Worm (Caenorhabditis elegans): ENCODE data around the gene clec-254.

DNA sequence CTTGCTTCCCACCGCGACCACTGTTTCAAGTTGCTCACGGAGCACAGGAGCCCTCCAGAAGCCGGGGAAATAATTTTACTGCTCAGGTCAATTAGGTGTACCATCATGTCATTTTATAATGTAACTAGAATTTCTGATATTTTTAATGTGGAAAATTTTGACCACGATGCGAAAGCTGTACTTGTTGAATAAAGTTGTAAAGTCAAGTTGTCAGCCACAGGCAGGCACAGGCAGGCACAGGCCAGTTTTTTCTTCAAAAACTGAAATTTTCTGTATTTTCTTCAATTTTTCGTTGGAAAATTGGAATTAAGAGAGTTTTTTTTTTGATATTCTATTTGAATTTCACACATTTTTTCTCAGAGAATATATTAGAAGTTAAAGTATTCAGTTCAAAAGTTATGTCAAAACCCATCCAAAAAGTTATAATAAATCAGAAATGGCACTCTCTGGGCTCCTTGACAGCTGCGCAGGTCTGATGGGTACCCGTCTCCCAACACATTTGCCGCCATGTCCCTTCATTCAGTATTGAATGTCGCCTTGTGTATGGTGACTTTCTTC is 48.1 kb downstream of the clec-254 start, which contains the start of gene Y17D7C.1:
- TF ChIP-seq nhr-76 (tag; optimal IDR thresholded peaks at IDR 0.05) (no peak), unc-39 (tag; optimal IDR thresholded peaks at IDR 0.05) (no peak), lsy-2 (tag; optimal IDR thresholded peaks at IDR 0.05) (no peak), sptf-1 (tag; optimal IDR thresholded peaks at IDR 0.05) (no peak), unc-62 (GFP tag; optimal IDR thresholded peaks at IDR 0.05) (no peak), snpc-4 (tag; optimal IDR thresholded peaks at IDR 0.05) (no peak), mep-1 (tag; optimal IDR thresholded peaks at IDR 0.05) (no peak), M03D4.4 (tag; optimal IDR thresholded peaks at IDR 0.05) (no peak), pha-4 (tag; optimal IDR thresholded peaks at IDR 0.05) (no peak), ces-1 (GFP tag; optimal IDR thresholded peaks at IDR 0.05) (no peak), sem-2 (GFP tag; optimal IDR thresholded peaks at IDR 0.05) (no peak), ham-2 (GFP tag; optimal IDR thresholded peaks at IDR 0.05) (no peak), flh-1 (GFP tag; optimal IDR thresholded peaks at IDR 0.05) (no peak)

All from whole organism, mixed stage, embryonic.